Fruit fly (Drosophila melanogaster) whole organism, embryonic: ENCODE measurements around the gene CG31867.

Experiments used
- CG1024 ChIP-seq: fragments of 200-800 bp; sonication (Bioruptor generic); IDR thresholded peaks from 2 replicates; pipeline ENCODE4 v1.3.6; 2022; ENCODE audit warnings: missing biosample characterization, missing genetic modification characterization
- CG14667 ChIP-seq: fragments of 200-800 bp; sonication (Bioruptor generic); IDR thresholded peaks from 2 replicates; pipeline ENCODE4 v1.3.6; 2022; ENCODE audit warnings: missing biosample characterization, missing genetic modification characterization
- CG16779 ChIP-seq: fragments of 200-800 bp; sonication (Bioruptor generic); IDR thresholded peaks from 2 replicates; pipeline ENCODE4 v1.3.6; 2022; ENCODE audit warnings: missing biosample characterization, missing genetic modification characterization
- CG42726 ChIP-seq: fragments of 200-800 bp; sonication (Bioruptor generic); IDR thresholded peaks from 2 replicates; pipeline ENCODE4 v1.3.6; 2022; ENCODE audit warnings: missing biosample characterization, missing genetic modification characterization; ENCODE audit not compliant: partially characterized antibody
- CG4282 ChIP-seq: fragments of 200-800 bp; sonication (Bioruptor generic); optimal IDR thresholded peaks from 2 replicates; lab custom pipeline; 2016; ENCODE audit warnings: missing biosample characterization, missing genetic modification characterization
- CG4854 ChIP-seq: fragments of 200-800 bp; sonication (Bioruptor generic); optimal IDR thresholded peaks from 2 replicates; lab custom pipeline; 2016; ENCODE audit warnings: missing biosample characterization, missing genetic modification characterization, inconsistent platforms
- Pdp1 ChIP-seq, 2 experiments: fragments of 200-800 bp; sonication (Bioruptor generic); optimal IDR thresholded peaks; 3 replicates each; lab custom pipeline; 2016; ENCODE audit warnings: missing biosample characterization in 2 of 2, missing genetic modification characterization in 2 of 2, mild to moderate bottlenecking in 1 of 2, moderate library complexity in 1 of 2
- Rx ChIP-seq: fragments of 200-800 bp; sonication (Bioruptor generic); IDR thresholded peaks from 2 replicates; pipeline ENCODE4 v1.3.6; 2022; ENCODE audit warnings: missing biosample characterization, missing genetic modification characterization
- Scr ChIP-seq: fragments of 200-800 bp; sonication (Bioruptor generic); IDR thresholded peaks from 2 replicates; pipeline ENCODE4 v1.3.6; 2022; ENCODE audit warnings: missing biosample characterization, missing genetic modification characterization; ENCODE audit not compliant: partially characterized antibody
- insv ChIP-seq, 2 experiments: fragments of 200-800 bp; sonication (Bioruptor generic); optimal IDR thresholded peaks; 3 replicates each; lab custom pipeline; 2016 to 2018; ENCODE audit warnings: missing biosample characterization in 2 of 2, missing genetic modification characterization in 2 of 2
- sug ChIP-seq: fragments of 200-800 bp; optimal IDR thresholded peaks from 2 replicates; lab custom pipeline; 2019; ENCODE audit warnings: missing biosample characterization, mild to moderate bottlenecking, missing genetic modification characterization, moderate library complexity

- TF ChIP-seq CG4282: no peak
- no peak for TF ChIP-seq CG4854 (GFP tag; lab: Kevin White, UChicago)
- TF ChIP-seq sug (tag; lab: Kevin White, UChicago): no peak
- no peak for TF ChIP-seq CG1024 (GFP tag; lab: Robert Waterston, UW)
- TF ChIP-seq insv (GFP tag; optimal IDR thresholded peaks at IDR 0.05; lab: Kevin White, UChicago): no peak
- no peak for TF ChIP-seq CG16779 (GFP tag; lab: Robert Waterston, UW)
- TF ChIP-seq CG14667: no peak
- no peak for TF ChIP-seq Scr (GFP tag; lab: Robert Waterston, UW)
- TF ChIP-seq CG42726 (GFP tag; lab: Robert Waterston, UW): no peak
- TF ChIP-seq Pdp1 (GFP tag; optimal IDR thresholded peaks at IDR 0.05; lab: Kevin White, UChicago): no peak
- no peak for TF ChIP-seq Rx
Observed at dm6 chr2L:11188395-11189115, 43.3 kb upstream of the CG31867 start.
